Worm (Caenorhabditis elegans): Measurements from ENCODE around the gene end-1.

The end-1 gene

DNA sequence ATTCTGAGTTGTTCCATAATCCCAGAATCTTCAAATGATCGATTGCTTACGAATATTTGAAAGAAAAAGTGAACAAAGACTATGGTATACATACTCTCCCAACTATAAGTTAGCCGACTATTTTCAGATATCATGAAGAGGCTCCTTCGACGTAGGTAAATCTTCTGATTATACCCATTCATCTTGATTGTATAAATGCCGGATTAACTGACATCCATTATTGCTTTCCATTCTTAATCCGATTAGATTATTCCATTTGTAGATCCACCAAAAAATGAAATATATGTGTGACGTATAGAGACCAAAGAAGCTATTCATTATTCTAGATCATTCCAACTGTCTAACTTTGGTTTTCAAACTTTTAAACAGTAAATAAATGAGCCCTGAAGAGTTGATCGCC lies 8.6 kb downstream of the end-1 start:
- TF ChIP-seq egl-27 (tag; optimal IDR thresholded peaks at IDR 0.05) (no peak), fkh-2 (tag; optimal IDR thresholded peaks at IDR 0.05) (no peak), lin-39 (tag; optimal IDR thresholded peaks at IDR 0.05) (no peak), nhr-67 (tag; optimal IDR thresholded peaks at IDR 0.05) (no peak), nhr-237 (tag; optimal IDR thresholded peaks at IDR 0.05) (no peak), elt-2 (tag; optimal IDR thresholded peaks at IDR 0.05) (no peak), nhr-76 (tag; optimal IDR thresholded peaks at IDR 0.05) (no peak), tbx-2 (tag; optimal IDR thresholded peaks at IDR 0.05) (no peak), ztf-11 (tag; optimal IDR thresholded peaks at IDR 0.05) (no peak), elt-3 (tag; optimal IDR thresholded peaks at IDR 0.05) (no peak), mdl-1 (tag; optimal IDR thresholded peaks at IDR 0.05) (no peak), lsy-12 (tag; optimal IDR thresholded peaks at IDR 0.05) (no peak), ama-1 (optimal IDR thresholded peaks at IDR 0.05) (no peak), pha-4 (tag; optimal IDR thresholded peaks at IDR 0.05) (no peak)

DNA sequence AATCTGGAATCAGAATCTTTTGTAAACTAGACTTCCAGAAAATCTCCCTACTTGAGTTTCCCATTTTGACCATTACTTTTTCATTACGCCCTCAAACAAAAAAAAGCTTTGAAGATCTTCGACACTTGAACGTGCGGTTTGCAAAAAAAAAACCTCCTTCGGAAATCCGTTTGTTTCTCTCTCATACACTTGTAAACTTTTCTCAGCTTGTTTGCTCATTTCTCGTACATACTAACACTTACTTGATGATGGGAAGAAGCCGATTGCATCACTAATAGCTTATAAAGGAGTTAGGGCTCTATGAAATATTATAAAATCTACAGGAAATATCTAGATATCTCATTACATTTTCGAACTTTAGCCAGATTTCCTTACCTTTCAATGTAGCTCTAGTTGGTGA lies 17.0 kb downstream of the end-1 start:
- TF ChIP-seq pha-4 (tag; optimal IDR thresholded peaks at IDR 0.05) (no peak), lsy-12 (tag; optimal IDR thresholded peaks at IDR 0.05) (no peak), nhr-12 (tag; optimal IDR thresholded peaks at IDR 0.05) (no peak), elt-2 (tag; optimal IDR thresholded peaks at IDR 0.05) (no peak), mdl-1 (tag; optimal IDR thresholded peaks at IDR 0.05) (no peak), ZK546.5 (tag; optimal IDR thresholded peaks at IDR 0.05) (no peak), nhr-77 (tag; optimal IDR thresholded peaks at IDR 0.05) (no peak), aly-2 (tag; optimal IDR thresholded peaks at IDR 0.05) (no peak)

DNA sequence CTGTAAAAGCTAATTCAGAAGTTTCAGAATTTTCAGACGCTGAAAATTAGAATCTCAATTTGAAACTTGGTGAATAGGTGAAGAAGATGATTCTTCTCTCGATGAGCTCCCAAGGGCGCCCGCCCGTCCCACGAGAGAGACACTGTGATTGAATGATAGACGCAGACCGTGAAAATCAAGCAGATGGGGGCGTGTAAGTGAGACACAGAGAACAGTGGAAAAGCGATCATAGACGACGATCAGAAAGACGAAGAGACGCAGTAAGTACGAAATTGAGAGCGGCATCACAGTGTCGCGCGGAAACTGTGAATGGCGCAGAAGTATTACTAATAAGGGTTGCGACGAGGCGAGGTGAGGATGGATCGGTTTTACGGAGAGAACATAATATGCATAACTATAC lies 17.5 kb downstream of the end-1 start:
- peak; percentile 35 for TF ChIP-seq nhr-25 (tag; optimal IDR thresholded peaks at IDR 0.05)
- no peak for TF ChIP-seq lsy-12 (tag; optimal IDR thresholded peaks at IDR 0.05)
- TF ChIP-seq pha-4 (tag; optimal IDR thresholded peaks at IDR 0.05) = peak; percentile 43
- peak; percentile 21 for TF ChIP-seq pqm-1 (tag; optimal IDR thresholded peaks at IDR 0.05)
- no peak for TF ChIP-seq elt-1 (tag; optimal IDR thresholded peaks at IDR 0.05)
- no peak for TF ChIP-seq mdl-1 (tag; optimal IDR thresholded peaks at IDR 0.05)

DNA sequence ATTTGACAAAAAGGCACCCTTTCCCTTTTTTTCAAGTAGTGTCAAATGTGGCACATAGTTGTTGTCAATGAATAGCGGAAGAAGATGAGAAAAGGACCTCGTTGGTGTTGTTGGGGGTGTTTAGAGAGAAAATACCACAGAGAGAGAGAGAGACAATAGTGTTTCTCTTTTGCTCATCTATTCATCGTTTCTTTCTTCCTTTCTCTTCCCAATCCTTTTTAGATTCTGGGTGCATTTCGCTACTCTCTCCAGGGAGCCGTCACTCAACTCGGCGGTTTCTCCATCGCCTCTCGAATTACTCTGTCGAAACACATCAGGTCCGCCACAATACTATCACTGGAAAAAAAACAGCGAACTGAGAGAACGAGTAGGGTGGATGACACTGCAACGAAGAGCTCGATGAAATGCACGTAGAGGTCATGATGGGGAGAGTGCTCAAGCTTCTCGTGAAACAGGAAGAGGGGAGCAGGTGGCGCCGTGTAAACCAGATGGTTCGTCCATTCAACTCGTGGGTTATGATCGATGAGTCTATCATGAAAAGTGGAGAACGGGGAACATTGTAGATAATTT lies 18.7 kb downstream of the end-1 start:
- TF ChIP-seq unc-62 (GFP tag; optimal IDR thresholded peaks at IDR 0.05) = no peak
- peak; percentile 8 for TF ChIP-seq hmg-11 (tag; optimal IDR thresholded peaks at IDR 0.05)
- TF ChIP-seq nfya-1 (tag; optimal IDR thresholded peaks at IDR 0.05; ENCODE audit: insufficient read depth) = peak; percentile 29
- TF ChIP-seq snpc-4 (tag; optimal IDR thresholded peaks at IDR 0.05) = peak; percentile 0
- peak; percentile 53 for TF ChIP-seq egl-5 (tag; optimal IDR thresholded peaks at IDR 0.05)

DNA sequence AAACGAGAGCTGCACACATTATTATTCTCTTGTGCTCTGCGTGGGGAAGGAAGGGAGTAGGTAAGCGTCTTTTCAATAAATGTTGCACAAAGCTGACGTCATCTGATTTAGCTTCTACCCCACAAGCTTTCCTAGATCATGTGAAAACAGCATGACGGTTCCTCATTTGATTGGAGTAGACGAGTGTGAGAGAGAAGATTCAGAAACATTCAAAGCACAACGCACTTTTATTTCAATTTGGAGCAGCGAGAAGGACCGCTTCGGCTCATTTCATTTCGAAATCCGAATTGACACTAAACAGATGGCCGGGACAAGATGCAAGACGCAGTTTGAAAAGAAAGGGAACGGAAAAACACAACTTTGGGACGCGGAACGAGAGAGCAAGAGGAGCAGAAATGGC lies 19.4 kb downstream of the end-1 start:
- peak; percentile 26 for TF ChIP-seq lin-39 (tag; optimal IDR thresholded peaks at IDR 0.05)
- TF ChIP-seq nhr-76 (tag; optimal IDR thresholded peaks at IDR 0.05) = no peak
- TF ChIP-seq jun-1 (tag; optimal IDR thresholded peaks at IDR 0.05) = no peak
- peak; percentile 14 for TF ChIP-seq nfya-1 (tag; optimal IDR thresholded peaks at IDR 0.05; ENCODE audit: insufficient read depth)
- TF ChIP-seq fkh-10 (GFP tag; optimal IDR thresholded peaks at IDR 0.05) = peak; percentile 66
- no peak for TF ChIP-seq hmg-11 (tag; optimal IDR thresholded peaks at IDR 0.05)
- TF ChIP-seq egl-5 (tag; optimal IDR thresholded peaks at IDR 0.05) = peak; percentile 50
- TF ChIP-seq elt-2 (tag; optimal IDR thresholded peaks at IDR 0.05) = no peak

DNA sequence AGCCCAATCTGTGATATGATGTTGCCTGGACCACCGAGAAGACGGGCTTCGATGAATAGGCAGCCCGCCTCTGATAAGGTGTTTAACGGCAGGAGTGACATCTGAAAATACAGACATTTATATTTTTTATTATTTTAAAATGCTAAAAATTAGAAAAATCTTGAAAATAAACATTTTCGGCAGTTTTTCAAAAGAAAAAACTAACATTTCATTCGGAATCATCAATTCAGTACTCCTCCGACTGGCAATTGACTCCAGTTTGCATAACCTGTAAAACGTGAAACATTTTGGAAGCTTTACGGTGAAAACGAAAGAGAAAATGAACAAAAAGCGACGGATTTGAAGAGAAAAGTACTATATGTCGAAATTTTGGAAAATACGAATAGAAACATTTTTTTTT lies 20.9 kb downstream of the end-1 start, which contains the start of gene ric-7:
ric-7 (minus strand) TSS at position 101 of the 400 bp plus-strand sequence.
- TF ChIP-seq fos-1 (tag; optimal IDR thresholded peaks at IDR 0.05) = no peak
- TF ChIP-seq R02D3.7 (tag; optimal IDR thresholded peaks at IDR 0.05) = no peak
- TF ChIP-seq nhr-28 (tag; optimal IDR thresholded peaks at IDR 0.05) = no peak
- TF ChIP-seq ceh-9 (tag; optimal IDR thresholded peaks at IDR 0.05) = no peak
- no peak for TF ChIP-seq ceh-82 (tag; optimal IDR thresholded peaks at IDR 0.05)
- no peak for TF ChIP-seq nhr-43 (tag; optimal IDR thresholded peaks at IDR 0.05; ENCODE audit: poor library complexity, severe bottlenecking)
- TF ChIP-seq ztf-11 (tag; optimal IDR thresholded peaks at IDR 0.05) = no peak
- no peak for TF ChIP-seq ceh-28 (tag; optimal IDR thresholded peaks at IDR 0.05)
- no peak for TF ChIP-seq egl-5 (tag; optimal IDR thresholded peaks at IDR 0.05)
- no peak for TF ChIP-seq pha-4 (tag; optimal IDR thresholded peaks at IDR 0.05)

Data from whole organism, L3 larva.